Fruit fly (Drosophila melanogaster): ENCODE data around the gene sd.

sd gene

dm6 chrX:15818608-15819184 is 14.5 kb downstream of the sd start:
- TF ChIP-seq noc (tag; optimal IDR thresholded peaks at IDR 0.05), result no peak

- no peak for TF ChIP-seq noc (tag; optimal IDR thresholded peaks at IDR 0.05)
These were observed 18.2 kb downstream of the sd start for dm6 chrX:15822363-15822762.

- TF ChIP-seq noc (tag; optimal IDR thresholded peaks at IDR 0.05), result no peak
These were observed 29.8 kb downstream of the sd start for dm6 chrX:15833957-15834356.

dm6 chrX:15834594-15835236 is 30.5 kb downstream of the sd start:
- no peak for TF ChIP-seq noc (tag; optimal IDR thresholded peaks at IDR 0.05)

- TF ChIP-seq noc (tag; optimal IDR thresholded peaks at IDR 0.05), result no peak
These were observed 31.2 kb downstream of the sd start, which contains the start of gene Chc for dm6 chrX:15835393-15835792. Gene Chc, minus strand, starts transcription at chrX:15835490.

dm6 chrX:15837530-15837929 is 33.4 kb downstream of the sd start, which contains the start of gene CG8565:
Gene CG8565, plus strand, starts transcription at chrX:15837830.
- no peak for TF ChIP-seq noc (tag; optimal IDR thresholded peaks at IDR 0.05)

- no peak for TF ChIP-seq noc (tag; optimal IDR thresholded peaks at IDR 0.05)
These were observed 35.8 kb downstream of the sd start for dm6 chrX:15840003-15840402.

- no peak for TF ChIP-seq noc (tag; optimal IDR thresholded peaks at IDR 0.05)
These were observed 37.2 kb downstream of the sd start for dm6 chrX:15841346-15841745.

dm6 chrX:15844139-15844538 is 40.0 kb downstream of the sd start, which contains the start of the genes ArgRS and CG8578:
Gene ArgRS, minus strand, starts transcription at chrX:15844145.
Gene CG8578, plus strand, starts transcription at chrX:15844476.
- TF ChIP-seq noc (tag; optimal IDR thresholded peaks at IDR 0.05), result peak; percentile 74

- no peak for TF ChIP-seq noc (tag; optimal IDR thresholded peaks at IDR 0.05)
These were observed 44.9 kb downstream of the sd start, which contains the start of gene sun for dm6 chrX:15849021-15849420. Gene sun, minus strand, starts transcription at chrX:15849258.

- TF ChIP-seq noc (tag; optimal IDR thresholded peaks at IDR 0.05), result peak; percentile 42
These were observed 48.8 kb downstream of the sd start, which contains the start of the genes UBL3 and CG15914 for dm6 chrX:15852815-15853542. Gene UBL3, minus strand, starts transcription at chrX:15853175. Gene CG15914, plus strand, starts transcription at chrX:15853421.

dm6 chrX:15857601-15858284 is 53.6 kb downstream of the sd start, which contains the start of the genes CG46440 and Myb:
Gene CG46440, minus strand, starts transcription at chrX:15857823.
Gene Myb, minus strand, starts transcription at chrX:15857823.
- TF ChIP-seq noc (tag; optimal IDR thresholded peaks at IDR 0.05), result no peak

- no peak for TF ChIP-seq noc (tag; optimal IDR thresholded peaks at IDR 0.05)
These were observed 55.2 kb downstream of the sd start, which contains the start of gene AlkB for dm6 chrX:15859387-15859786. Gene AlkB, minus strand, starts transcription at chrX:15859487.

- TF ChIP-seq noc (tag; optimal IDR thresholded peaks at IDR 0.05), result no peak
These were observed 55.7 kb downstream of the sd start, which contains the start of gene Gbeta13F for dm6 chrX:15859869-15860268. Gene Gbeta13F, plus strand, starts transcription at chrX:15860115.

- no peak for TF ChIP-seq noc (tag; optimal IDR thresholded peaks at IDR 0.05)
These were observed 56.3 kb downstream of the sd start for dm6 chrX:15860479-15860878.

dm6 chrX:15866032-15866431 is 61.9 kb downstream of the sd start:
- TF ChIP-seq noc (tag; optimal IDR thresholded peaks at IDR 0.05), result no peak
